Fruit fly (Drosophila melanogaster) whole organism, embryonic: Measurements from ENCODE around the gene kek4.

ENCODE experiments used
- Antp ChIP-seq: fragments of 200-800 bp; sonication (Bioruptor generic); optimal IDR thresholded peaks from 3 replicates; lab custom pipeline; 2016; ENCODE audit warnings: missing biosample characterization, missing genetic modification characterization
- CG10209 ChIP-seq: fragments of 200-800 bp; sonication (Bioruptor generic); optimal IDR thresholded peaks from 3 replicates; lab custom pipeline; 2017; ENCODE audit warnings: missing biosample characterization, mild to moderate bottlenecking, missing genetic modification characterization, missing genetic modification reagents
- CG14441 ChIP-seq: fragments of 200-800 bp; sonication (Bioruptor generic); IDR thresholded peaks from 2 replicates; pipeline ENCODE4 v1.3.6; 2022; ENCODE audit warnings: missing biosample characterization, missing genetic modification characterization
- CG14667 ChIP-seq: fragments of 200-800 bp; sonication (Bioruptor generic); IDR thresholded peaks from 2 replicates; pipeline ENCODE4 v1.3.6; 2022; ENCODE audit warnings: missing biosample characterization, missing genetic modification characterization
- CG15479 ChIP-seq: fragments of 200-800 bp; sonication (Bioruptor generic); optimal IDR thresholded peaks from 3 replicates; lab custom pipeline; 2019; ENCODE audit warnings: missing biosample characterization, mild to moderate bottlenecking, missing genetic modification characterization, moderate library complexity
- CG15514 ChIP-seq: fragments of 200-800 bp; sonication (Bioruptor generic); optimal IDR thresholded peaks from 3 replicates; lab custom pipeline; 2017; ENCODE audit warnings: missing biosample characterization, missing genetic modification characterization, mild to moderate bottlenecking, moderate library complexity, missing genetic modification reagents
- CG15601 ChIP-seq: fragments of 200-800 bp; sonication (Bioruptor generic); optimal IDR thresholded peaks from 3 replicates; lab custom pipeline; 2019; ENCODE audit warnings: missing biosample characterization, mild to moderate bottlenecking, missing genetic modification characterization, moderate library complexity
- CG1832 ChIP-seq: fragments of 200-800 bp; sonication (Bioruptor generic); optimal IDR thresholded peaks from 2 replicates; lab custom pipeline; 2017; ENCODE audit warnings: missing biosample characterization, mild to moderate bottlenecking, missing genetic modification characterization, inconsistent platforms
- CG18619 ChIP-seq: fragments of 200-800 bp; sonication (Bioruptor generic); optimal IDR thresholded peaks from 3 replicates; lab custom pipeline; 2017; ENCODE audit warnings: missing biosample characterization, mild to moderate bottlenecking, missing genetic modification characterization
- CG4424 ChIP-seq: fragments of 200-800 bp; sonication (Bioruptor generic); optimal IDR thresholded peaks from 3 replicates; lab custom pipeline; 2016; ENCODE audit warnings: missing biosample characterization, missing genetic modification characterization
- CG4617 ChIP-seq: fragments of 200-800 bp; sonication (Bioruptor generic); optimal IDR thresholded peaks from 3 replicates; lab custom pipeline; 2016; ENCODE audit warnings: missing biosample characterization, missing genetic modification characterization, borderline replicate concordance
- CG4854 ChIP-seq: fragments of 200-800 bp; sonication (Bioruptor generic); optimal IDR thresholded peaks from 2 replicates; lab custom pipeline; 2016; ENCODE audit warnings: missing biosample characterization, missing genetic modification characterization, inconsistent platforms
- CG5180 ChIP-seq: fragments of 200-800 bp; sonication (Bioruptor generic); optimal IDR thresholded peaks from 3 replicates; lab custom pipeline; 2017; ENCODE audit warnings: missing biosample characterization, missing genetic modification characterization, mild to moderate bottlenecking, moderate library complexity, missing genetic modification reagents
- CG6272 ChIP-seq: fragments of 200-800 bp; sonication (Bioruptor generic); IDR thresholded peaks from 2 replicates; pipeline ENCODE4 v1.3.6; 2022; ENCODE audit warnings: missing biosample characterization, missing genetic modification characterization
- CG6765 ChIP-seq: fragments of 200-800 bp; sonication (Bioruptor generic); optimal IDR thresholded peaks from 3 replicates; lab custom pipeline; 2017; ENCODE audit warnings: missing biosample characterization, mild to moderate bottlenecking, missing genetic modification characterization
- CG7928 ChIP-seq: fragments of 200-800 bp; sonication (Bioruptor generic); optimal IDR thresholded peaks from 2 replicates; lab custom pipeline; 2017; ENCODE audit warnings: missing biosample characterization, mild to moderate bottlenecking, missing genetic modification characterization
- CHES-1-like ChIP-seq: fragments of 200-800 bp; sonication (Bioruptor generic); optimal IDR thresholded peaks from 2 replicates; lab custom pipeline; 2016; ENCODE audit warnings: missing biosample characterization, missing genetic modification characterization
- Dek ChIP-seq: fragments of 200-800 bp; sonication (Bioruptor generic); optimal IDR thresholded peaks from 3 replicates; lab custom pipeline; 2019; ENCODE audit warnings: missing biosample characterization, mild to moderate bottlenecking, missing genetic modification characterization, moderate library complexity
- Dfd ChIP-seq, 2 experiments: fragments of >200 bp; optimal IDR thresholded peaks; 2 replicates each; lab custom pipeline; 2017; ENCODE audit warnings: missing biosample characterization in 2 of 2, missing genetic modification characterization in 2 of 2
- Eip74EF ChIP-seq, 2 experiments: fragments of 200-800 bp in 1 of 2; fragments of >200 bp in 1 of 2; sonication (Bioruptor generic) in 1 of 2; optimal IDR thresholded peaks; 2 replicates each; lab custom pipeline; 2017 to 2019; ENCODE audit warnings: missing biosample characterization in 2 of 2, missing genetic modification characterization in 2 of 2, mild to moderate bottlenecking in 1 of 2, moderate library complexity in 1 of 2
- Ets65A ChIP-seq: fragments of 200-800 bp; sonication (Bioruptor generic); peaks from one replicate; lab custom pipeline; 2016; ENCODE audit warnings: missing biosample characterization, missing genetic modification characterization
- Hr51 ChIP-seq, 2 experiments: fragments of 200-800 bp; sonication (Bioruptor generic); optimal IDR thresholded peaks; 2 replicates in 1 of 2; 3 replicates in 1 of 2; lab custom pipeline; 2016 to 2018; ENCODE audit warnings: missing biosample characterization in 2 of 2, missing genetic modification characterization in 2 of 2, mild to moderate bottlenecking in 1 of 2, moderate library complexity in 1 of 2
- Kr ChIP-seq: fragments of 200-800 bp; sonication (Bioruptor generic); optimal IDR thresholded peaks from 2 replicates; lab custom pipeline; 2017; ENCODE audit warnings: missing biosample characterization, mild to moderate bottlenecking, missing genetic modification characterization
- Max ChIP-seq: fragments of 200-800 bp; sonication (Bioruptor generic); optimal IDR thresholded peaks from 2 replicates; lab custom pipeline; 2016; ENCODE audit warnings: missing biosample characterization, mild to moderate bottlenecking, missing genetic modification characterization
- Meics ChIP-seq: fragments of 200-800 bp; sonication (Bioruptor generic); optimal IDR thresholded peaks from 2 replicates; lab custom pipeline; 2017; ENCODE audit warnings: missing biosample characterization, mild to moderate bottlenecking, missing genetic modification characterization
- Sry-β ChIP-seq: fragments of 200-800 bp; sonication (Bioruptor generic); optimal IDR thresholded peaks from 2 replicates; lab custom pipeline; 2018; ENCODE audit warnings: missing biosample characterization, mild to moderate bottlenecking, missing genetic modification characterization, moderate library complexity
- Ssrp ChIP-seq: fragments of 200-800 bp; sonication (Bioruptor generic); optimal IDR thresholded peaks from 2 replicates; lab custom pipeline; 2018; ENCODE audit warnings: missing biosample characterization, mild to moderate bottlenecking, missing genetic modification characterization, moderate library complexity
- Stat92E ChIP-seq, 3 experiments: fragments of >200 bp in 2 of 3; fragments of 200-800 bp in 1 of 3; sonication (Bioruptor generic) in 1 of 3; optimal IDR thresholded peaks; 2 replicates each; lab custom pipeline; 2017 to 2019; ENCODE audit warnings: missing biosample characterization in 3 of 3, missing genetic modification characterization in 3 of 3, mild to moderate bottlenecking in 1 of 3, moderate library complexity in 1 of 3
- cad ChIP-seq: fragments of >200 bp; optimal IDR thresholded peaks from 2 replicates; lab custom pipeline; 2017; ENCODE audit warnings: missing biosample characterization, missing genetic modification characterization
- danr ChIP-seq: fragments of 200-800 bp; sonication (Bioruptor generic); IDR thresholded peaks from 2 replicates; pipeline ENCODE4 v1.3.6; 2022; ENCODE audit warnings: missing biosample characterization, missing genetic modification characterization
- exex ChIP-seq: fragments of 200-800 bp; sonication (Bioruptor generic); optimal IDR thresholded peaks from 4 replicates; lab custom pipeline; 2018; ENCODE audit warnings: missing biosample characterization, mild to moderate bottlenecking, missing genetic modification characterization, moderate library complexity
- gt ChIP-seq: fragments of 200-800 bp; sonication (Bioruptor generic); IDR thresholded peaks from 2 replicates; pipeline ENCODE4 v1.3.6; 2022; ENCODE audit warnings: missing biosample characterization, missing genetic modification characterization
- p53 ChIP-seq: fragments of 200-800 bp; sonication (Bioruptor generic); optimal IDR thresholded peaks from 2 replicates; lab custom pipeline; 2016; ENCODE audit warnings: missing biosample characterization, missing genetic modification characterization
- pb ChIP-seq: fragments of 200-800 bp; sonication (Bioruptor generic); optimal IDR thresholded peaks from 3 replicates; lab custom pipeline; 2016; ENCODE audit warnings: missing biosample characterization, missing genetic modification characterization
- prd ChIP-seq, 3 experiments: fragments of >200 bp in 2 of 3; fragments of 200-800 bp in 1 of 3; sonication (Bioruptor generic) in 1 of 3; optimal IDR thresholded peaks in 2 of 3; IDR thresholded peaks in 1 of 3; 2 replicates in 2 of 3; 3 replicates in 1 of 3; pipeline versions ENCODE4 v1.3.6 to Lab custom; 2017 to 2022; ENCODE audit warnings: missing biosample characterization in 1 of 3, missing genetic modification characterization in 1 of 3
- pros ChIP-seq: fragments of 200-800 bp; sonication (Bioruptor generic); optimal IDR thresholded peaks from 3 replicates; lab custom pipeline; 2019; ENCODE audit warnings: missing biosample characterization, mild to moderate bottlenecking, missing genetic modification characterization, moderate library complexity
- sima ChIP-seq: fragments of 200-800 bp; sonication (Bioruptor generic); optimal IDR thresholded peaks from 2 replicates; lab custom pipeline; 2016; ENCODE audit warnings: missing biosample characterization, missing genetic modification characterization
- tll ChIP-seq, 2 experiments: fragments of 200-800 bp in 1 of 2; fragments of >200 bp in 1 of 2; sonication (Bioruptor generic) in 1 of 2; optimal IDR thresholded peaks; 2 replicates each; lab custom pipeline; 2017 to 2019; ENCODE audit warnings: missing biosample characterization in 2 of 2, missing genetic modification characterization in 2 of 2, mild to moderate bottlenecking in 1 of 2, moderate library complexity in 1 of 2
- toy ChIP-seq: fragments of 200-800 bp; sonication (Bioruptor generic); IDR thresholded peaks from 2 replicates; pipeline ENCODE4 v1.3.6; 2022; ENCODE audit warnings: missing biosample characterization, missing genetic modification characterization
- trem ChIP-seq: fragments of 200-800 bp; optimal IDR thresholded peaks from 3 replicates; lab custom pipeline; 2019; ENCODE audit warnings: missing biosample characterization, mild to moderate bottlenecking, missing genetic modification characterization, moderate library complexity
- twi ChIP-seq: fragments of 200-800 bp; optimal IDR thresholded peaks from 2 replicates; lab custom pipeline; 2019; ENCODE audit warnings: missing biosample characterization, mild to moderate bottlenecking, missing genetic modification characterization, moderate library complexity
- vfl ChIP-seq: fragments of 200-800 bp; sonication (Bioruptor generic); optimal IDR thresholded peaks from 2 replicates; lab custom pipeline; 2016; ENCODE audit warnings: missing biosample characterization, missing genetic modification characterization
- wor ChIP-seq: fragments of 200-800 bp; sonication (Bioruptor generic); IDR thresholded peaks from 2 replicates; pipeline ENCODE4 v1.3.6; 2022; ENCODE audit warnings: missing biosample characterization, missing genetic modification characterization
- zen ChIP-seq: fragments of 200-800 bp; sonication (Bioruptor generic); optimal IDR thresholded peaks from 3 replicates; lab custom pipeline; 2018; ENCODE audit warnings: missing biosample characterization, mild to moderate bottlenecking, missing genetic modification characterization, moderate library complexity

The kek4 gene

dm6 chr2L:13234610-13235489, 19.7 kb upstream of the kek4 start, which contains the start of gene Mabi:
Mabi (minus strand) TSS chr2L:13234660.
- TF ChIP-seq CG4854 (GFP tag; lab: Kevin White, UChicago) (no peak), tll (GFP tag; optimal IDR thresholded peaks at IDR 0.05; lab: Kevin White, UChicago) (peak in 1 of 2 experiments; percentile 79), Dfd (GFP tag; optimal IDR thresholded peaks at IDR 0.05; lab: Kevin White, UChicago) (no peak), CG1832 (GFP tag; lab: Kevin White, UChicago) (no peak), Sry-β (GFP tag; lab: Kevin White, UChicago) (no peak), twi (tag; lab: Kevin White, UChicago) (peak; percentile 34), zen (tag; lab: Kevin White, UChicago) (peak; percentile 75), CG15479 (GFP tag; lab: Kevin White, UChicago) (peak; percentile 100), CG4617 (GFP tag; lab: Kevin White, UChicago) (no peak), p53 (GFP tag; lab: Kevin White, UChicago) (peak; percentile 57), CG15514 (GFP tag; lab: Kevin White, UChicago) (no peak), Kr (GFP tag; lab: Kevin White, UChicago) (peak; percentile 63), Ets65A (GFP tag; lab: Kevin White, UChicago) (peak; percentile 36), CG14667 (GFP tag; lab: Robert Waterston, UW) (no peak), Antp (GFP tag; lab: Kevin White, UChicago) (no peak), CG10209 (GFP tag; lab: Kevin White, UChicago) (no peak), CG6272 (GFP tag; lab: Robert Waterston, UW) (no peak), prd (optimal IDR thresholded peaks at IDR 0.05; lab: Kevin White, UChicago) (no peak), prd (GFP tag; IDR thresholded peaks at IDR 0.05; lab: Robert Waterston, UW) (no peak), CG4424 (GFP tag; lab: Kevin White, UChicago) (no peak), pb (no peak), CG18619 (GFP tag; lab: Kevin White, UChicago) (no peak), Ssrp (tag; lab: Kevin White, UChicago) (no peak), Max (GFP tag; lab: Kevin White, UChicago) (no peak), Hr51 (GFP tag; optimal IDR thresholded peaks at IDR 0.05; lab: Kevin White, UChicago) (no peak), cad (GFP tag; lab: Kevin White, UChicago) (peak; percentile 32), CG7928 (no peak), CG14441 (GFP tag; lab: Robert Waterston, UW) (no peak), vfl (no peak), pros (peak; percentile 11), sima (GFP tag; lab: Kevin White, UChicago) (no peak), CG5180 (GFP tag; lab: Kevin White, UChicago) (no peak), CHES-1-like (no peak), CG15601 (tag; lab: Kevin White, UChicago) (no peak)
- TF ChIP-seq, all 482 proteins: peak for 9

dm6 chr2L:13231739-13232138, 16.6 kb upstream of the kek4 start, which contains the start of gene Prosalpha6T:
Prosalpha6T (plus strand) TSS chr2L:13232039.
- TF ChIP-seq Stat92E (GFP tag; optimal IDR thresholded peaks at IDR 0.05; lab: Kevin White, UChicago) (no peak), CG6765 (GFP tag; lab: Kevin White, UChicago) (no peak), Eip74EF (GFP tag; optimal IDR thresholded peaks at IDR 0.05; lab: Kevin White, UChicago) (no peak), toy (GFP tag; lab: Robert Waterston, UW) (no peak), wor (GFP tag; lab: Robert Waterston, UW) (no peak), Meics (GFP tag; lab: Kevin White, UChicago) (no peak), gt (GFP tag; lab: Robert Waterston, UW) (no peak), CG4424 (GFP tag; lab: Kevin White, UChicago) (no peak), CG14667 (GFP tag; lab: Robert Waterston, UW) (no peak), trem (tag; lab: Kevin White, UChicago) (no peak), exex (tag; lab: Kevin White, UChicago) (no peak), Dek (tag; lab: Kevin White, UChicago) (no peak), danr (GFP tag; lab: Robert Waterston, UW) (no peak)
